Worm (Caenorhabditis elegans): ENCODE results near the gene srbc-51.

The srbc-51 gene

DNA sequence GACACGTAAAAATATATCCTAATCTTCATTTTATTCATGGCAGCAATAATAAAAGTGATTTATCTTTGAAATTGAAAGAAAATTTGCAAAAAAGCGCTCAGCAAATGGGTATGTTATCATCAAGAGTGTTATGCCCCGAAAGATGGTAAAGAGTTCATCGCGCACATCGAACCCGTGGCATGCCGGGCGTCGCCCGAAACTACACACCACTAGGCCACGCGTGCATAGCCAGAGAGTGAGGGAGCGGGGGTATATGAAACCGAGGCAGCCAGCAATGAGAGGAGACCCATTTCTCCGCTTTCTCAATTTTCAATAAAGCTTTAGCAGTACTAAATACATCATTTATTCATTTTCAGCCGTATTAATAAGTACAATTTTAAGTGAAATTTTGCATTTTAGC, 47.6 kb downstream of the srbc-51 start (continued):
- TF ChIP-seq nhr-237 (tag; optimal IDR thresholded peaks at IDR 0.05), result no peak
- TF ChIP-seq lim-7 (GFP tag; IDR thresholded peaks at IDR 0.05), result peak; percentile 99
- TF ChIP-seq nhr-77 (tag; optimal IDR thresholded peaks at IDR 0.05), result peak; percentile 79
- 0 out of 2 replicates have a peak, but pooled peaks have one; percentile 45 for TF ChIP-seq tag-97 (GFP tag; IDR thresholded peaks at IDR 0.05)
- TF ChIP-seq aha-1 (tag), result peak; percentile 64
- TF ChIP-seq zag-1 (tag; optimal IDR thresholded peaks at IDR 0.05), result no peak
- no peak for TF ChIP-seq ztf-11 (tag; optimal IDR thresholded peaks at IDR 0.05)
- peak; percentile 77 for TF ChIP-seq T20F7.1 (GFP tag; optimal IDR thresholded peaks at IDR 0.05)
- peak; percentile 90 for TF ChIP-seq duxl-1 (tag; optimal IDR thresholded peaks at IDR 0.05; ENCODE audit: poor library complexity)
- peak; percentile 90 for TF ChIP-seq saeg-2 (GFP tag; IDR thresholded peaks at IDR 0.05)
- no peak for TF ChIP-seq fos-1 (tag; optimal IDR thresholded peaks at IDR 0.05)
- peak; percentile 97 for TF ChIP-seq sdz-12 (GFP tag; optimal IDR thresholded peaks at IDR 0.05)
- TF ChIP-seq D1046.2 (GFP tag; IDR thresholded peaks at IDR 0.05), result peak; percentile 96
- TF ChIP-seq tra-1 (GFP tag; IDR thresholded peaks at IDR 0.05), result peak; percentile 96
- peak; percentile 97 for TF ChIP-seq gei-8 (GFP tag; optimal IDR thresholded peaks at IDR 0.05)
- peak; percentile 89 for TF ChIP-seq lir-3 (tag; optimal IDR thresholded peaks at IDR 0.05)
- TF ChIP-seq dmd-6 (GFP tag; IDR thresholded peaks at IDR 0.05), result peak; percentile 89
- peak; percentile 97 for TF ChIP-seq Y105C5A.15 (GFP tag; IDR thresholded peaks at IDR 0.05)
- peak; percentile 86 for TF ChIP-seq mxl-2 (GFP tag; conservative IDR thresholded peaks at IDR 0.05)
- peak; percentile 90 for TF ChIP-seq lin-1 (GFP tag; IDR thresholded peaks at IDR 0.05)
- no peak for TF ChIP-seq unc-62 (GFP tag; optimal IDR thresholded peaks at IDR 0.05 in 1 of 2)
- TF ChIP-seq unc-62 (tag; optimal IDR thresholded peaks at IDR 0.05), result peak; percentile 54
- peak; percentile 80 for TF ChIP-seq ztf-7 (tag; optimal IDR thresholded peaks at IDR 0.05)
- TF ChIP-seq F10B5.3 (tag; optimal IDR thresholded peaks at IDR 0.05), result peak; percentile 79
- TF ChIP-seq ceh-28 (tag; optimal IDR thresholded peaks at IDR 0.05), result no peak
- peak; percentile 96 for TF ChIP-seq daf-19 (GFP tag; conservative IDR thresholded peaks at IDR 0.05)
- TF ChIP-seq mdl-1 (tag; optimal IDR thresholded peaks at IDR 0.05), result peak in 1 of 2 experiments; percentile 2
- peak; percentile 74 for TF ChIP-seq aly-2 (tag; optimal IDR thresholded peaks at IDR 0.05)
- no peak for TF ChIP-seq ceh-82 (tag; optimal IDR thresholded peaks at IDR 0.05)
- TF ChIP-seq zfp-3 (GFP tag; conservative IDR thresholded peaks at IDR 0.05), result peak; percentile 77
- TF ChIP-seq nhr-111 (GFP tag; optimal IDR thresholded peaks at IDR 0.05), result peak; percentile 97
- peak; percentile 94 for TF ChIP-seq mes-2 (tag; optimal IDR thresholded peaks at IDR 0.05; ENCODE audit: poor library complexity, severe bottlenecking)
- no peak for TF ChIP-seq lin-39 (tag; optimal IDR thresholded peaks at IDR 0.05)
- TF ChIP-seq ctbp-1 (GFP tag; IDR thresholded peaks at IDR 0.05), result peak; percentile 92
- no peak for TF ChIP-seq lin-15B (tag; optimal IDR thresholded peaks at IDR 0.05)
- TF ChIP-seq dve-1 (tag; optimal IDR thresholded peaks at IDR 0.05; ENCODE audit: insufficient read depth), result no peak
- peak; percentile 87 for TF ChIP-seq rbr-2 (tag; optimal IDR thresholded peaks at IDR 0.05)
- peak; percentile 52 for TF ChIP-seq nhr-28 (tag; optimal IDR thresholded peaks at IDR 0.05)
- TF ChIP-seq dpl-1 (GFP tag; optimal IDR thresholded peaks at IDR 0.05), result peak; percentile 55
- TF ChIP-seq nhr-76 (tag; optimal IDR thresholded peaks at IDR 0.05), result no peak
- peak; percentile 86 for TF ChIP-seq nhr-48 (tag; optimal IDR thresholded peaks at IDR 0.05)
- TF ChIP-seq nhr-10 (tag; optimal IDR thresholded peaks at IDR 0.05), result peak; percentile 27
- TF ChIP-seq T26A8.4 (GFP tag; IDR thresholded peaks at IDR 0.05), result peak; percentile 94
- TF ChIP-seq spr-3 (GFP tag; optimal IDR thresholded peaks at IDR 0.05), result peak; percentile 91
- no peak for TF ChIP-seq mep-1 (tag; optimal IDR thresholded peaks at IDR 0.05)
- TF ChIP-seq R02D3.7 (tag; optimal IDR thresholded peaks at IDR 0.05), result no peak
- TF ChIP-seq lin-29 (GFP tag; IDR thresholded peaks at IDR 0.05), result peak; percentile 84
- TF ChIP-seq skn-1 (tag; optimal IDR thresholded peaks at IDR 0.05), result no peak
- peak; percentile 98 for TF ChIP-seq hmg-1.1 (GFP tag; IDR thresholded peaks at IDR 0.05)
- TF ChIP-seq attf-4 (tag; optimal IDR thresholded peaks at IDR 0.05), result no peak
- TF ChIP-seq nhr-25 (tag; optimal IDR thresholded peaks at IDR 0.05; ENCODE audit: borderline replicate concordance, insufficient read depth), result no peak
- no peak for TF ChIP-seq ZK546.5 (tag; optimal IDR thresholded peaks at IDR 0.05)
- peak; percentile 85 for TF ChIP-seq dmd-9 (GFP tag; IDR thresholded peaks at IDR 0.05)

Measured in whole organism, L4 larva.